Fruit fly (Drosophila melanogaster) whole organism, embryonic: Measurements from ENCODE around the gene Acp76A.

Source experiments
- Atf-2 ChIP-seq: fragments of 200-800 bp; sonication (Bioruptor generic); optimal IDR thresholded peaks from 2 replicates; lab custom pipeline; 2016; ENCODE audit warnings: missing biosample characterization, missing genetic modification characterization
- Atf6 ChIP-seq: fragments of 200-800 bp; sonication (Bioruptor generic); IDR thresholded peaks from 2 replicates; pipeline ENCODE4 v1.3.6; 2022; ENCODE audit warnings: missing biosample characterization, missing genetic modification characterization
- Awh ChIP-seq: fragments of 200-800 bp; sonication (Bioruptor generic); IDR thresholded peaks from 2 replicates; pipeline ENCODE4, ENCODE4 v1.3.6; 2022; ENCODE audit warnings: missing biosample characterization, missing genetic modification characterization
- C15 ChIP-seq: fragments of 200-800 bp; sonication (Bioruptor generic); IDR thresholded peaks from 3 replicates; pipeline ENCODE4 v1.3.6; 2022; ENCODE audit warnings: missing biosample characterization, missing genetic modification characterization
- CG10267 ChIP-seq: fragments of 200-800 bp; sonication (Bioruptor generic); optimal IDR thresholded peaks from 2 replicates; lab custom pipeline; 2018; ENCODE audit warnings: missing biosample characterization, mild to moderate bottlenecking, missing genetic modification characterization, moderate library complexity
- CG10462 ChIP-seq: fragments of 200-800 bp; sonication (Bioruptor generic); optimal IDR thresholded peaks from 2 replicates; lab custom pipeline; 2016; ENCODE audit warnings: missing biosample characterization, missing genetic modification characterization
- CG10565 ChIP-seq: fragments of 200-800 bp; sonication (Bioruptor generic); optimal IDR thresholded peaks from 3 replicates; lab custom pipeline; 2016; ENCODE audit warnings: missing biosample characterization, mild to moderate bottlenecking, missing genetic modification characterization
- CG13624 ChIP-seq: fragments of 200-800 bp; sonication (Bioruptor generic); optimal IDR thresholded peaks from 2 replicates; lab custom pipeline; 2016; ENCODE audit warnings: missing biosample characterization, missing genetic modification characterization
- CG13894 ChIP-seq: fragments of 200-800 bp; sonication (Bioruptor generic); optimal IDR thresholded peaks from 3 replicates; lab custom pipeline; 2018; ENCODE audit warnings: missing biosample characterization, mild to moderate bottlenecking, missing genetic modification characterization, moderate library complexity
- CG14860 ChIP-seq: fragments of 200-800 bp; sonication (Bioruptor generic); IDR thresholded peaks from 3 replicates; pipeline ENCODE4 v1.3.6; 2022; ENCODE audit warnings: missing biosample characterization, missing genetic modification characterization; ENCODE audit not compliant: partially characterized antibody
- CG17186 ChIP-seq: fragments of 200-800 bp; sonication (Bioruptor generic); optimal IDR thresholded peaks from 3 replicates; lab custom pipeline; 2017; ENCODE audit warnings: missing biosample characterization, missing genetic modification reagents, missing genetic modification characterization
- CG17829 ChIP-seq: fragments of 200-800 bp; optimal IDR thresholded peaks from 2 replicates; lab custom pipeline; 2019; ENCODE audit warnings: missing biosample characterization, mild to moderate bottlenecking, missing genetic modification characterization, moderate library complexity
- CG17912 ChIP-seq: fragments of 200-800 bp; sonication (Bioruptor generic); optimal IDR thresholded peaks from 2 replicates; lab custom pipeline; 2018; ENCODE audit warnings: missing biosample characterization, mild to moderate bottlenecking, missing genetic modification characterization
- CG3407 ChIP-seq: fragments of 200-800 bp; sonication (Bioruptor generic); optimal IDR thresholded peaks from 2 replicates; lab custom pipeline; 2018; ENCODE audit warnings: missing biosample characterization, mild to moderate bottlenecking, missing genetic modification characterization
- CG34224 ChIP-seq: fragments of 200-800 bp; sonication (Bioruptor generic); IDR thresholded peaks from 3 replicates; pipeline ENCODE4 v1.3.6; 2022; ENCODE audit warnings: missing biosample characterization, missing genetic modification characterization; ENCODE audit not compliant: partially characterized antibody
- CG3847 ChIP-seq: fragments of 200-800 bp; sonication (Bioruptor generic); IDR thresholded peaks from 2 replicates; pipeline ENCODE4 v1.3.6; 2022; ENCODE audit warnings: missing biosample characterization, missing genetic modification characterization
- CG3995 ChIP-seq: fragments of 200-800 bp; sonication (Bioruptor generic); optimal IDR thresholded peaks from 3 replicates; lab custom pipeline; 2016; ENCODE audit warnings: missing biosample characterization, missing genetic modification characterization
- CG42726 ChIP-seq: fragments of 200-800 bp; sonication (Bioruptor generic); IDR thresholded peaks from 2 replicates; pipeline ENCODE4 v1.3.6; 2022; ENCODE audit warnings: missing biosample characterization, missing genetic modification characterization; ENCODE audit not compliant: partially characterized antibody
- CG4404 ChIP-seq: fragments of 200-800 bp; sonication (Bioruptor generic); IDR thresholded peaks from 2 replicates; pipeline ENCODE4 v1.3.6; 2022; ENCODE audit warnings: missing biosample characterization, missing genetic modification characterization
- CG6765 ChIP-seq: fragments of 200-800 bp; sonication (Bioruptor generic); optimal IDR thresholded peaks from 3 replicates; lab custom pipeline; 2017; ENCODE audit warnings: missing biosample characterization, mild to moderate bottlenecking, missing genetic modification characterization
- CG7839 ChIP-seq: fragments of 200-800 bp; sonication (Bioruptor generic); optimal IDR thresholded peaks from 3 replicates; lab custom pipeline; 2018; ENCODE audit warnings: missing biosample characterization, mild to moderate bottlenecking, missing genetic modification characterization, moderate library complexity
- CG8388 ChIP-seq: fragments of 200-800 bp; sonication (Bioruptor generic); optimal IDR thresholded peaks from 2 replicates; lab custom pipeline; 2019; ENCODE audit warnings: missing biosample characterization, mild to moderate bottlenecking, missing genetic modification characterization, moderate library complexity
- Dek ChIP-seq: fragments of 200-800 bp; sonication (Bioruptor generic); optimal IDR thresholded peaks from 3 replicates; lab custom pipeline; 2019; ENCODE audit warnings: missing biosample characterization, mild to moderate bottlenecking, missing genetic modification characterization, moderate library complexity
- E2f1 ChIP-seq: fragments of 200-800 bp; sonication (Bioruptor generic); IDR thresholded peaks from 2 replicates; pipeline ENCODE4 v1.3.6; 2022; ENCODE audit warnings: missing biosample characterization, missing genetic modification characterization
- Fer3 ChIP-seq: fragments of 200-800 bp; sonication (Bioruptor generic); optimal IDR thresholded peaks from 2 replicates; lab custom pipeline; 2018; ENCODE audit warnings: missing biosample characterization, mild to moderate bottlenecking, missing genetic modification characterization, moderate library complexity
- Hand ChIP-seq: fragments of 200-800 bp; sonication (Bioruptor generic); optimal IDR thresholded peaks from 2 replicates; lab custom pipeline; 2017; ENCODE audit warnings: mild to moderate bottlenecking, missing biosample characterization, missing genetic modification reagents, missing genetic modification characterization
- NC2β ChIP-seq: fragments of 200-800 bp; sonication (Bioruptor generic); optimal IDR thresholded peaks from 2 replicates; lab custom pipeline; 2016; ENCODE audit warnings: missing biosample characterization, missing genetic modification characterization
- NfI ChIP-seq: fragments of 200-800 bp; sonication (Bioruptor generic); optimal IDR thresholded peaks from 3 replicates; lab custom pipeline; 2018; ENCODE audit warnings: missing biosample characterization, mild to moderate bottlenecking, missing genetic modification characterization, moderate library complexity
- Ssrp ChIP-seq: fragments of 200-800 bp; sonication (Bioruptor generic); optimal IDR thresholded peaks from 2 replicates; lab custom pipeline; 2018; ENCODE audit warnings: missing biosample characterization, mild to moderate bottlenecking, missing genetic modification characterization, moderate library complexity
- Usf ChIP-seq: fragments of 200-800 bp; sonication (Bioruptor generic); optimal IDR thresholded peaks from 2 replicates; lab custom pipeline; 2017; ENCODE audit warnings: missing genotype, missing biosample characterization, missing genetic modification characterization
- Xrp1 ChIP-seq: fragments of 200-800 bp; sonication (Bioruptor generic); IDR thresholded peaks from 2 replicates; pipeline ENCODE4 v1.3.6; 2022; ENCODE audit warnings: missing biosample characterization, missing genetic modification characterization
- ap ChIP-seq: fragments of 200-800 bp; sonication (Bioruptor generic); IDR thresholded peaks from 2 replicates; pipeline ENCODE4 v1.3.6; 2022; ENCODE audit warnings: missing biosample characterization, missing genetic modification characterization
- ase ChIP-seq: fragments of 200-800 bp; sonication (Bioruptor generic); IDR thresholded peaks from 3 replicates; pipeline ENCODE4 v1.3.6; 2022; ENCODE audit warnings: missing biosample characterization, missing genetic modification characterization
- az2 ChIP-seq: fragments of 200-800 bp; sonication (Bioruptor generic); optimal IDR thresholded peaks from 3 replicates; lab custom pipeline; 2016; ENCODE audit warnings: missing biosample characterization, missing genetic modification characterization
- cas ChIP-seq: fragments of 200-800 bp; sonication (Bioruptor generic); IDR thresholded peaks from 2 replicates; pipeline ENCODE4 v1.3.6; 2022; ENCODE audit warnings: missing biosample characterization, missing genetic modification characterization
- cg ChIP-seq: fragments of 200-800 bp; sonication (Bioruptor generic); optimal IDR thresholded peaks from 3 replicates; lab custom pipeline; 2019; ENCODE audit warnings: missing biosample characterization, mild to moderate bottlenecking, missing genetic modification characterization, moderate library complexity
- croc ChIP-seq: fragments of 200-800 bp; sonication (Bioruptor generic); conservative IDR thresholded peaks from 3 replicates; pipeline ENCODE4 v1.3.6; 2022; ENCODE audit warnings: missing biosample characterization, missing genetic modification characterization
- dimm ChIP-seq: fragments of 200-800 bp; sonication (Bioruptor generic); IDR thresholded peaks from 2 replicates; pipeline ENCODE4 v1.3.6; 2022; ENCODE audit warnings: missing biosample characterization, missing genetic modification characterization
- nmo ChIP-seq: fragments of 200-800 bp; sonication (Bioruptor generic); optimal IDR thresholded peaks from 2 replicates; lab custom pipeline; 2018; ENCODE audit warnings: missing biosample characterization, mild to moderate bottlenecking, missing genetic modification characterization, moderate library complexity
- prd ChIP-seq, 3 experiments: fragments of >200 bp in 2 of 3; fragments of 200-800 bp in 1 of 3; sonication (Bioruptor generic) in 1 of 3; optimal IDR thresholded peaks in 2 of 3; IDR thresholded peaks in 1 of 3; 2 replicates in 2 of 3; 3 replicates in 1 of 3; pipeline versions ENCODE4 v1.3.6 to Lab custom; 2017 to 2022; ENCODE audit warnings: missing biosample characterization in 1 of 3, missing genetic modification characterization in 1 of 3
- sd ChIP-seq: fragments of 200-800 bp; sonication (Bioruptor generic); optimal IDR thresholded peaks from 3 replicates; lab custom pipeline; 2018; ENCODE audit warnings: missing biosample characterization, mild to moderate bottlenecking, missing genetic modification characterization, moderate library complexity
- shn ChIP-seq: fragments of 200-800 bp; sonication (Bioruptor generic); optimal IDR thresholded peaks from 3 replicates; lab custom pipeline; 2016; ENCODE audit warnings: missing biosample characterization, missing genetic modification characterization
- stwl ChIP-seq: fragments of 200-800 bp; sonication (Bioruptor generic); optimal IDR thresholded peaks from 3 replicates; lab custom pipeline; 2018; ENCODE audit warnings: missing biosample characterization, mild to moderate bottlenecking, missing genetic modification characterization, moderate library complexity
- ttk ChIP-seq: fragments of 200-800 bp; sonication (Bioruptor generic); IDR thresholded peaks from 2 replicates; pipeline ENCODE4 v2.1.2; 2022; ENCODE audit warnings: missing biosample characterization, missing genetic modification characterization
- wek ChIP-seq: fragments of 200-800 bp; sonication (Bioruptor generic); optimal IDR thresholded peaks from 3 replicates; lab custom pipeline; 2018; ENCODE audit warnings: missing biosample characterization, mild to moderate bottlenecking, missing genetic modification characterization, moderate library complexity

The Acp76A gene

DNA sequence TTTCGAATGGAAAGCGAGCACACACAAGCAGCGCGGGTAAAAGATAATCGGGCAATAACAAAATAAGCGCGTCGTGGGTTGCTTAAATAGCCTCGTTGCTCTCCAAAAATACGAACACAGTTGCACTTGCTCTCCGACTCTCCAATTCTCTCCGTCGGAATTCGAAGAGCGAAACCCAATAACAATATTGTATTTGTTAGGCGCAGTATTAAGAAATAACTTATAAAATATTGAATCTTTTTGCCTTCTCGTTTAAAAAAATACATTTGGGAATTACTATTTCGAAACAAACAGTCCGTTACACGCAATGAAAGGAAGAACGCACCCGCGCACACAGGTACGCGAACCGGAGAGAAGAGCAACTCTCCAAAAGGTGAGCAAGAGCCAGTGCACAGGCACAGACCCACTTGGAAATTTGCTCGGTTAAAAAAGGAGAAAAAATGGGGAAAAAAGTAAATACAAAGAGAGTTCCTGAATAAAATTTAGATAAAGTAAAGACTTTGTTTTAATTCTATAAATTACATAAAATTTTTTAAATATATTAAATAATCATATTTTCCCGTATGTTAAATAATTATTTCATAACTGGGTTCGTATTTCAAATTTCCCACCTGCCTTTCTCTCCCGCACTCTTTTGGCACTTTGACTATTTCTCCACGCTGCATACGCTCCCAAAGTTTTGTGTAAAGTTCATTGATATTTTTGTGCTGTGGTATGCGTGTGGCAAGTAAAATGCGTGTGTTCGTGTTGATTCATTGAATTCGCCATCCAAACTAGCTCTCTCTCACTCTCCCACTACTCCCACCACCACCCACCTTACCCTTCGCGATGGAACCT is 34.8 kb upstream of the Acp76A start, which contains the start of gene Mkp3 (continued):
- TF ChIP-seq CG8388 (GFP tag; lab: Kevin White, UChicago) (peak; percentile 89), cas (GFP tag; lab: Robert Waterston, UW) (peak; percentile 43; the same call in 1 of the 2 replicates), CG10267 (tag; lab: Kevin White, UChicago) (peak; percentile 82), az2 (GFP tag; lab: Kevin White, UChicago) (peak; percentile 75), CG10462 (GFP tag; lab: Kevin White, UChicago) (peak; percentile 58), Ssrp (tag; lab: Kevin White, UChicago) (peak; percentile 79), NC2β (GFP tag; lab: Kevin White, UChicago) (no peak), CG14860 (GFP tag; lab: Robert Waterston, UW) (no peak), dimm (GFP tag; lab: Robert Waterston, UW) (peak; percentile 61; the same call in 1 of the 2 replicates), ttk (GFP tag; lab: Robert Waterston, UW) (peak; percentile 87), Usf (GFP tag; lab: Kevin White, UChicago) (peak; percentile 64), CG34224 (no peak), CG3847 (peak; percentile 91), stwl (tag; lab: Kevin White, UChicago) (no peak), croc (GFP tag; lab: Robert Waterston, UW) (peak; percentile 68; the same call in 1 of the 3 replicates), C15 (GFP tag; lab: Robert Waterston, UW) (peak; percentile 79; the same call in 2 of the 3 replicates), CG3407 (GFP tag; lab: Kevin White, UChicago) (peak; percentile 79), cg (GFP tag; lab: Kevin White, UChicago) (peak; percentile 63), Xrp1 (peak; percentile 91), CG3995 (GFP tag; lab: Kevin White, UChicago) (peak; percentile 55), Awh (GFP tag; lab: Robert Waterston, UW) (peak; percentile 55), CG6765 (GFP tag; lab: Kevin White, UChicago) (peak; percentile 89), CG7839 (tag; lab: Kevin White, UChicago) (peak; percentile 94), ase (GFP tag; lab: Robert Waterston, UW) (peak; percentile 83), wek (GFP tag; lab: Kevin White, UChicago) (peak; percentile 12), Hand (GFP tag; lab: Kevin White, UChicago) (peak; percentile 95), prd (optimal IDR thresholded peaks at IDR 0.05; lab: Kevin White, UChicago) (no peak), prd (GFP tag; IDR thresholded peaks at IDR 0.05; lab: Robert Waterston, UW) (peak; percentile 87), Fer3 (tag; lab: Kevin White, UChicago) (peak; percentile 90), shn (no peak), CG17829 (tag; lab: Kevin White, UChicago) (peak; percentile 91), CG13894 (tag; lab: Kevin White, UChicago) (peak; percentile 53), Atf6 (GFP tag; lab: Robert Waterston, UW) (peak; percentile 95), Dek (peak; percentile 93), NfI (GFP tag; lab: Kevin White, UChicago) (peak; percentile 89), CG17186 (GFP tag; lab: Kevin White, UChicago) (no peak), nmo (GFP tag; lab: Kevin White, UChicago) (peak; percentile 89), CG13624 (GFP tag; lab: Kevin White, UChicago) (no peak), CG4404 (GFP tag; lab: Robert Waterston, UW) (peak; percentile 74), CG42726 (no peak), Atf-2 (GFP tag; lab: Kevin White, UChicago) (no peak), CG17912 (GFP tag; lab: Kevin White, UChicago) (no peak), sd (peak; percentile 68), CG10565 (GFP tag; lab: Kevin White, UChicago) (no peak), E2f1 (GFP tag; lab: Robert Waterston, UW) (peak; percentile 89), ap (peak; percentile 76)
- TF ChIP-seq, all 482 proteins: peak for 335
